Worm (Caenorhabditis elegans): Measurements from ENCODE around the gene ccar-1.

ccar-1 gene

ce11 chrIV:14114357-14114756, 43.0 kb downstream of the ccar-1 start:
- TF ChIP-seq egl-27 (tag; optimal IDR thresholded peaks at IDR 0.05): no peak
- peak; percentile 79; the same call in 1 of the 2 replicates for TF ChIP-seq snpc-1.2 (GFP tag; IDR thresholded peaks at IDR 0.05)
- TF ChIP-seq rbr-2 (tag; optimal IDR thresholded peaks at IDR 0.05): no peak
- TF ChIP-seq R02D3.7 (tag; optimal IDR thresholded peaks at IDR 0.05): no peak

DNA sequence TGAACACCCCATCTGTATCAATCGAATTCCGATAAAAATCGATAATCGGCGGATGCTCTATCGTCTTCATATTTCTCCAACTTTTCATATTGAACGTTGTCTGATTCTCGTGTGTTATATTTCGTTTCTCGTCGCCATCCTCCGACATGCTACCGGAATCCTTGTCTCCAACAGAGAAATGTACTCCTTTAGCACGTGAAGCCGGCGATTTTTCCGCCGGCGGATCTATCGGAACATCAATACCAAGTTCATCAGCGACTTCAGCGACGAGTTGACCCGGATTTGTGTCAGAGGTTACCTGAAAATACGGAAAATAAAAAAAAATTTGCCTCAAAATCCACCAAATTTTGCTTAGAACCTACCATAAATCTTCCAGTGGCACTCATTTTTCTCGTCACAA, 43.7 kb downstream of the ccar-1 start:
- TF ChIP-seq fos-1 (tag; optimal IDR thresholded peaks at IDR 0.05): no peak
- peak; percentile 62; the same call in 1 of the 2 replicates for TF ChIP-seq snpc-1.2 (GFP tag; IDR thresholded peaks at IDR 0.05)

DNA sequence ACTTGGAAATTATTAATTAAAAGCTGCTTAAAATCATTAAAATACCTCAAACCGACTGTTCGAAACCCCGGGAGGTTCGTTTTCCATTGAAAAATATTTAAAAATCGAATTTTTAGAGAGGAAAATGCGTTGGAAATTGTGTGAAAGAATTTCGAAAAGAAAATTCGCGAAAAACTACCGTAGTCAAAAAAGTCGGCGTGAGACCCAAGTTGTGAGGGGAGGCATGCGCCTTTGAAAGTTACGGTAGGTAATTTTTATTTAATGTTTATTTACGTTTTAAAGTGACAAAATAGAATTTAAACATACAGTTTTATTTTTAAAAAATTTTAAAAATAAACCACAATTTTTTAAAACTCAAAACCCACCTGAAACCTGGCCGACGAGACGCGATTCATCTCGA, 44.2 kb downstream of the ccar-1 start:
- TF ChIP-seq lin-38 (GFP tag; IDR thresholded peaks at IDR 0.05): peak; percentile 27; the same call in 1 of the 2 replicates
- TF ChIP-seq zfp-2 (tag; optimal IDR thresholded peaks at IDR 0.05): no peak
- no peak for TF ChIP-seq rbr-2 (tag; optimal IDR thresholded peaks at IDR 0.05)
- TF ChIP-seq snpc-1.2 (GFP tag; IDR thresholded peaks at IDR 0.05): peak; percentile 96
- peak in 1 of 2 experiments; percentile 57 for TF ChIP-seq lsy-2 (tag; optimal IDR thresholded peaks at IDR 0.05)
- peak; percentile 51 for TF ChIP-seq F49E8.2 (tag; optimal IDR thresholded peaks at IDR 0.05; ENCODE audit: borderline replicate concordance)

DNA sequence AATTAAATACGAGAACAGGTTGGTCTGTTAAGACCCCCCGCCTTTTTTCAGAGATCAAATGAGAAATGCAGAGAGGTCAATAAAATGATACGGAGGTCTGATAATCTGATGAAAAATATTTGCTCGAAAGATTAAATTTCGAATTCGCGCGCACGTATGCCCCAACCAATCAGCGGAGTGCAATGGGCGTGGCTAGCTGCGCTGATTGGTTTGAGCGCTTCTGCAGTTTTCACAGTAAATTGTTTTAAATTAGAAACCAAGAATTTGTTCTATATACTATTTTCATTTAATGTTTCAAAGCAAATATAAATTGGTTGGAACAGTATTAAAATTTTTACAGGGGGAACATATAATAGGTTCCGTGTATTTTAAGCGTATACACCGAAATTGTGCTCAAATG, 48.0 kb downstream of the ccar-1 start:
- no peak for TF ChIP-seq tag-97 (GFP tag; IDR thresholded peaks at IDR 0.05)
- TF ChIP-seq F44E2.7 (GFP tag; IDR thresholded peaks at IDR 0.05): no peak
- no peak for TF ChIP-seq nhr-42 (GFP tag; IDR thresholded peaks at IDR 0.05)
- TF ChIP-seq ceh-32 (tag; optimal IDR thresholded peaks at IDR 0.05; ENCODE audit: poor library complexity): no peak
- no peak for TF ChIP-seq nhr-102 (tag; optimal IDR thresholded peaks at IDR 0.05)
- no peak for TF ChIP-seq hmg-1.1 (GFP tag; IDR thresholded peaks at IDR 0.05)
- TF ChIP-seq spr-3 (GFP tag; optimal IDR thresholded peaks at IDR 0.05): no peak
- no peak for TF ChIP-seq ceh-82 (tag; optimal IDR thresholded peaks at IDR 0.05)
- no peak for TF ChIP-seq tra-1 (GFP tag; IDR thresholded peaks at IDR 0.05)
- no peak for TF ChIP-seq mdt-29 (GFP tag; IDR thresholded peaks at IDR 0.05)

ce11 chrIV:14123956-14124355, 52.6 kb downstream of the ccar-1 start, which contains the start of gene nkcc-1:
Gene nkcc-1, minus strand, starts transcription at chrIV:14124056.
- no peak for TF ChIP-seq tra-1 (GFP tag; IDR thresholded peaks at IDR 0.05)
- TF ChIP-seq arid-1 (GFP tag; conservative IDR thresholded peaks at IDR 0.05): no peak
- no peak for TF ChIP-seq set-16 (GFP tag; IDR thresholded peaks at IDR 0.05)
- no peak for TF ChIP-seq hlh-30 (tag; optimal IDR thresholded peaks at IDR 0.05; ENCODE audit: insufficient read depth)
